Fruit fly (Drosophila melanogaster) whole organism, embryonic: ENCODE results near the gene dpr4.

Source experiments
- Aef1 ChIP-seq: fragments of 200-800 bp; sonication (Bioruptor generic); IDR thresholded peaks from 3 replicates; pipeline ENCODE4 v1.3.6; 2022; ENCODE audit warnings: missing biosample characterization, missing genetic modification characterization
- Asciz ChIP-seq: fragments of 200-800 bp; sonication (Bioruptor generic); optimal IDR thresholded peaks from 2 replicates; lab custom pipeline; 2017; ENCODE audit warnings: missing biosample characterization, mild to moderate bottlenecking, missing genetic modification characterization, missing genetic modification reagents
- B-H1 ChIP-seq: fragments of 200-800 bp; sonication (Bioruptor generic); IDR thresholded peaks from 3 replicates; pipeline ENCODE4 v1.3.6; 2022; ENCODE audit warnings: missing biosample characterization, missing genetic modification characterization
- CG12104 ChIP-seq: fragments of 200-800 bp; sonication (Bioruptor generic); optimal IDR thresholded peaks from 3 replicates; lab custom pipeline; 2016; ENCODE audit warnings: missing biosample characterization, missing genetic modification characterization
- CG12236 ChIP-seq: fragments of 200-800 bp; sonication (Bioruptor generic); optimal IDR thresholded peaks from 2 replicates; lab custom pipeline; 2016; ENCODE audit warnings: missing biosample characterization, missing genetic modification characterization
- CG14014 ChIP-seq: fragments of 200-800 bp; sonication (Bioruptor generic); IDR thresholded peaks from 2 replicates; pipeline ENCODE4 v1.3.6; 2022; ENCODE audit warnings: missing biosample characterization, missing genetic modification characterization
- CG14860 ChIP-seq: fragments of 200-800 bp; sonication (Bioruptor generic); IDR thresholded peaks from 3 replicates; pipeline ENCODE4 v1.3.6; 2022; ENCODE audit warnings: missing biosample characterization, missing genetic modification characterization; ENCODE audit not compliant: partially characterized antibody
- CG15073 ChIP-seq: fragments of 200-800 bp; sonication (Bioruptor generic); optimal IDR thresholded peaks from 2 replicates; lab custom pipeline; 2016; ENCODE audit warnings: missing biosample characterization, missing genetic modification characterization
- CG1529 ChIP-seq: fragments of 200-800 bp; sonication (Bioruptor generic); optimal IDR thresholded peaks from 3 replicates; lab custom pipeline; 2018; ENCODE audit warnings: missing biosample characterization, missing genetic modification characterization
- CG1647 ChIP-seq: fragments of 200-800 bp; sonication (Bioruptor generic); optimal IDR thresholded peaks from 3 replicates; lab custom pipeline; 2016; ENCODE audit warnings: missing biosample characterization, missing genetic modification characterization
- CG17829 ChIP-seq: fragments of 200-800 bp; optimal IDR thresholded peaks from 2 replicates; lab custom pipeline; 2019; ENCODE audit warnings: missing biosample characterization, mild to moderate bottlenecking, missing genetic modification characterization, moderate library complexity
- CG18262 ChIP-seq: fragments of 200-800 bp; optimal IDR thresholded peaks from 3 replicates; lab custom pipeline; 2019; ENCODE audit warnings: missing biosample characterization, mild to moderate bottlenecking, missing genetic modification characterization, moderate library complexity
- CG18764 ChIP-seq: fragments of 200-800 bp; sonication (Bioruptor generic); optimal IDR thresholded peaks from 3 replicates; lab custom pipeline; 2016; ENCODE audit warnings: missing biosample characterization, missing genetic modification characterization
- CG2712 ChIP-seq: fragments of 200-800 bp; optimal IDR thresholded peaks from 3 replicates; lab custom pipeline; 2019; ENCODE audit warnings: missing biosample characterization, mild to moderate bottlenecking, missing genetic modification characterization, moderate library complexity
- CG31224 ChIP-seq: fragments of 200-800 bp; sonication (Bioruptor generic); IDR thresholded peaks from 2 replicates; pipeline ENCODE4 v1.3.6; 2022; ENCODE audit warnings: missing biosample characterization, missing genetic modification characterization
- CG4617 ChIP-seq: fragments of 200-800 bp; sonication (Bioruptor generic); optimal IDR thresholded peaks from 3 replicates; lab custom pipeline; 2016; ENCODE audit warnings: missing biosample characterization, missing genetic modification characterization, borderline replicate concordance
- CG6765 ChIP-seq: fragments of 200-800 bp; sonication (Bioruptor generic); optimal IDR thresholded peaks from 3 replicates; lab custom pipeline; 2017; ENCODE audit warnings: missing biosample characterization, mild to moderate bottlenecking, missing genetic modification characterization
- CG6813 ChIP-seq: fragments of 200-800 bp; sonication (Bioruptor generic); optimal IDR thresholded peaks from 2 replicates; lab custom pipeline; 2017; ENCODE audit warnings: missing biosample characterization, missing genetic modification characterization, mild to moderate bottlenecking, moderate library complexity, missing genetic modification reagents
- CG7372 ChIP-seq: fragments of 200-800 bp; sonication (Bioruptor generic); IDR thresholded peaks from 2 replicates; pipeline ENCODE4 v1.3.6; 2022; ENCODE audit warnings: missing biosample characterization, missing genetic modification characterization
- CG7556 ChIP-seq: fragments of 200-800 bp; sonication (Bioruptor generic); optimal IDR thresholded peaks from 2 replicates; lab custom pipeline; 2017; ENCODE audit warnings: missing biosample characterization, mild to moderate bottlenecking, missing genetic modification characterization
- CG8290 ChIP-seq, 3 experiments: fragments of 200-800 bp; sonication (Bioruptor generic); optimal IDR thresholded peaks; 2 replicates each; lab custom pipeline; 2016 to 2019; ENCODE audit warnings: missing biosample characterization in 3 of 3, missing genetic modification characterization in 3 of 3, mild to moderate bottlenecking in 2 of 3, moderate library complexity in 1 of 3
- CG8359 ChIP-seq: fragments of 200-800 bp; sonication (Bioruptor generic); optimal IDR thresholded peaks from 2 replicates; lab custom pipeline; 2017; ENCODE audit warnings: missing biosample characterization, mild to moderate bottlenecking, missing genetic modification characterization, borderline replicate concordance
- CG8388 ChIP-seq: fragments of 200-800 bp; sonication (Bioruptor generic); optimal IDR thresholded peaks from 2 replicates; lab custom pipeline; 2019; ENCODE audit warnings: missing biosample characterization, mild to moderate bottlenecking, missing genetic modification characterization, moderate library complexity
- CG8478 ChIP-seq: fragments of >200 bp; optimal IDR thresholded peaks from 2 replicates; lab custom pipeline; 2018
- CG8944 ChIP-seq: fragments of 200-800 bp; sonication (Bioruptor generic); optimal IDR thresholded peaks from 3 replicates; lab custom pipeline; 2016; ENCODE audit warnings: missing biosample characterization, missing genetic modification characterization
- CG9797 ChIP-seq: fragments of 200-800 bp; sonication (Bioruptor generic); optimal IDR thresholded peaks from 3 replicates; lab custom pipeline; 2018; ENCODE audit warnings: missing biosample characterization, mild to moderate bottlenecking, missing genetic modification characterization
- CHES-1-like ChIP-seq: fragments of 200-800 bp; sonication (Bioruptor generic); optimal IDR thresholded peaks from 2 replicates; lab custom pipeline; 2016; ENCODE audit warnings: missing biosample characterization, missing genetic modification characterization
- Dbx ChIP-seq: fragments of 200-800 bp; sonication (Bioruptor generic); IDR thresholded peaks from 3 replicates; pipeline ENCODE4 v1.3.6; 2022; ENCODE audit warnings: missing biosample characterization, missing genetic modification characterization
- HLH54F ChIP-seq: fragments of 200-800 bp; sonication (Bioruptor generic); optimal IDR thresholded peaks from 3 replicates; lab custom pipeline; 2016; ENCODE audit warnings: missing biosample characterization, missing genetic modification characterization
- HmgZ ChIP-seq: fragments of 200-800 bp; sonication (Bioruptor generic); optimal IDR thresholded peaks from 2 replicates; lab custom pipeline; 2018; ENCODE audit warnings: missing biosample characterization, mild to moderate bottlenecking, missing genetic modification characterization
- Mrtf ChIP-seq: fragments of 200-800 bp; sonication (Bioruptor generic); IDR thresholded peaks from 3 replicates; pipeline ENCODE4 v1.3.6; 2022; ENCODE audit warnings: missing biosample characterization, missing genetic modification characterization
- Nf-YB ChIP-seq: fragments of 200-800 bp; sonication (Bioruptor generic); optimal IDR thresholded peaks from 3 replicates; lab custom pipeline; 2019; ENCODE audit warnings: missing biosample characterization, mild to moderate bottlenecking, missing genetic modification characterization, moderate library complexity
- abd-A ChIP-seq: fragments of 200-800 bp; sonication (Bioruptor generic); optimal IDR thresholded peaks from 3 replicates; lab custom pipeline; 2019; ENCODE audit warnings: missing biosample characterization, mild to moderate bottlenecking, missing genetic modification characterization, moderate library complexity
- aop ChIP-seq: fragments of 200-800 bp; sonication (Bioruptor generic); IDR thresholded peaks from 2 replicates; pipeline ENCODE4 v1.3.6; 2022; ENCODE audit warnings: missing biosample characterization, missing genetic modification characterization
- ap ChIP-seq: fragments of 200-800 bp; sonication (Bioruptor generic); IDR thresholded peaks from 2 replicates; pipeline ENCODE4 v1.3.6; 2022; ENCODE audit warnings: missing biosample characterization, missing genetic modification characterization
- bab2 ChIP-seq: fragments of 200-800 bp; sonication (Bioruptor generic); optimal IDR thresholded peaks from 2 replicates; lab custom pipeline; 2016; ENCODE audit warnings: missing biosample characterization, missing genetic modification characterization
- ci ChIP-seq: fragments of 200-800 bp; sonication (Bioruptor generic); IDR thresholded peaks from 3 replicates; pipeline ENCODE4 v1.3.6; 2022; ENCODE audit warnings: missing biosample characterization, missing genetic modification characterization
- croc ChIP-seq: fragments of 200-800 bp; sonication (Bioruptor generic); conservative IDR thresholded peaks from 3 replicates; pipeline ENCODE4 v1.3.6; 2022; ENCODE audit warnings: missing biosample characterization, missing genetic modification characterization
- dmrt99B ChIP-seq: fragments of 200-800 bp; sonication (Bioruptor generic); optimal IDR thresholded peaks from 2 replicates; lab custom pipeline; 2018; ENCODE audit warnings: missing biosample characterization, mild to moderate bottlenecking, missing genetic modification characterization, moderate library complexity
- her ChIP-seq: fragments of 200-800 bp; sonication (Bioruptor generic); optimal IDR thresholded peaks from 2 replicates; lab custom pipeline; 2016; ENCODE audit warnings: missing biosample characterization, missing genetic modification characterization
- hth ChIP-seq: fragments of >200 bp; optimal IDR thresholded peaks from 2 replicates; lab custom pipeline; 2017; ENCODE audit warnings: inconsistent platforms
- inv ChIP-seq: fragments of 200-800 bp; sonication (Bioruptor generic); IDR thresholded peaks from 2 replicates; pipeline ENCODE4 v1.3.6; 2022; ENCODE audit warnings: missing biosample characterization, missing genetic modification characterization; ENCODE audit not compliant: partially characterized antibody
- oc ChIP-seq: fragments of 200-800 bp; sonication (Bioruptor generic); optimal IDR thresholded peaks from 2 replicates; lab custom pipeline; 2018; ENCODE audit warnings: missing biosample characterization, mild to moderate bottlenecking, missing genetic modification characterization, moderate library complexity
- pb ChIP-seq: fragments of 200-800 bp; sonication (Bioruptor generic); optimal IDR thresholded peaks from 3 replicates; lab custom pipeline; 2016; ENCODE audit warnings: missing biosample characterization, missing genetic modification characterization
- pfk ChIP-seq: fragments of 200-800 bp; sonication (Bioruptor generic); optimal IDR thresholded peaks from 2 replicates; lab custom pipeline; 2018; ENCODE audit warnings: missing biosample characterization, mild to moderate bottlenecking, missing genetic modification characterization, moderate library complexity
- ranshi ChIP-seq: fragments of 200-800 bp; sonication (Bioruptor generic); IDR thresholded peaks from 2 replicates; pipeline ENCODE4 v1.3.6; 2022; ENCODE audit warnings: missing biosample characterization, missing genetic modification characterization
- row ChIP-seq: fragments of 200-800 bp; sonication (Bioruptor generic); IDR thresholded peaks from 3 replicates; pipeline ENCODE4 v1.3.6; 2022; ENCODE audit warnings: missing biosample characterization, missing genetic modification characterization
- sim ChIP-seq: fragments of 200-800 bp; sonication (Bioruptor generic); IDR thresholded peaks from 2 replicates; pipeline ENCODE4 v1.3.6; 2022; ENCODE audit warnings: missing biosample characterization, missing genetic modification characterization
- slbo ChIP-seq: fragments of 200-800 bp; sonication (Bioruptor generic); IDR thresholded peaks from 2 replicates; pipeline ENCODE4 v1.3.6; 2022; ENCODE audit warnings: missing biosample characterization, missing genetic modification characterization
- stc ChIP-seq: fragments of 200-800 bp; sonication (Bioruptor generic); IDR thresholded peaks from 2 replicates; pipeline ENCODE4 v1.3.6; 2022; ENCODE audit warnings: missing biosample characterization, missing genetic modification characterization
- zen ChIP-seq: fragments of 200-800 bp; sonication (Bioruptor generic); optimal IDR thresholded peaks from 3 replicates; lab custom pipeline; 2018; ENCODE audit warnings: missing biosample characterization, mild to moderate bottlenecking, missing genetic modification characterization, moderate library complexity

dpr4 gene

DNA sequence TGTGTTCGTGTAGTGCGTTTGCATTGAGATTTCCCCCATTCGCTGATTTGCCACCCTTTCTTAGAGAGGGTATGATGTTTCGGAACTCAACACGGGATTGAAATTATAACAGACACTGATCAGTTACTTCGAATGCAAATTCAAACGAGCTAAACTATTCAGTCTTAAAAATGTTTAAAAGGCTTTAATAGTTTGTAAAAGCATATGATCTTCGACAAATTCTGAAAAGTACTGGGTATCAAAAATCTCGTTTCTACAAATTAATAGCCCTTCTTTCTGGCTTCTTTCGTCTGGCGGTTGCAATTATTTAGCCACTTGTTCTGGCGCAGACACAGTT, 39.5 kb upstream of the dpr4 start (continued):
- TF ChIP-seq CG2712 (tag; lab: Kevin White, UChicago) = peak; percentile 79
- no peak for TF ChIP-seq CG9797 (GFP tag; lab: Kevin White, UChicago)
- TF ChIP-seq Dbx (GFP tag; lab: Robert Waterston, UW) = 0 out of 3 replicates have a peak, but pooled peaks have one; percentile 29
- no peak for TF ChIP-seq HmgZ
- TF ChIP-seq ranshi (GFP tag; lab: Robert Waterston, UW) = peak; percentile 72
- no peak for TF ChIP-seq abd-A (tag; lab: Kevin White, UChicago)
- TF ChIP-seq row = peak; percentile 85
- TF ChIP-seq pfk = no peak
- no peak for TF ChIP-seq CG8290 (GFP tag; optimal IDR thresholded peaks at IDR 0.05; lab: Kevin White, UChicago)
- no peak for TF ChIP-seq CG8290 (tag; optimal IDR thresholded peaks at IDR 0.05; lab: Kevin White, UChicago)
- TF ChIP-seq CG6765 (GFP tag; lab: Kevin White, UChicago) = peak; percentile 11
- peak; percentile 67 for TF ChIP-seq CG17829 (tag; lab: Kevin White, UChicago)
- peak; percentile 63 for TF ChIP-seq CG8944 (GFP tag; lab: Kevin White, UChicago)
- peak; percentile 71 for TF ChIP-seq CG8388 (GFP tag; lab: Kevin White, UChicago)
- peak; percentile 5 for TF ChIP-seq zen (tag; lab: Kevin White, UChicago)
- peak; percentile 6 for TF ChIP-seq CG1647
- no peak for TF ChIP-seq hth (lab: Kevin White, UChicago)
- no peak for TF ChIP-seq CG4617 (GFP tag; lab: Kevin White, UChicago)
- no peak for TF ChIP-seq CG1529 (GFP tag; lab: Kevin White, UChicago)
- peak; percentile 23 for TF ChIP-seq CG18764 (GFP tag; lab: Kevin White, UChicago)
- peak; percentile 58 for TF ChIP-seq CG12236 (GFP tag; lab: Kevin White, UChicago)
- peak; percentile 54 for TF ChIP-seq CG31224 (GFP tag; lab: Robert Waterston, UW)
- TF ChIP-seq CG7372 = 0 out of 2 replicates have a peak, but pooled peaks have one; percentile 36
- peak; percentile 87 for TF ChIP-seq stc (GFP tag; lab: Robert Waterston, UW)
- TF ChIP-seq sim (GFP tag; lab: Robert Waterston, UW) = 0 out of 2 replicates have a peak, but pooled peaks have one; percentile 29
- peak; percentile 19 for TF ChIP-seq HLH54F (GFP tag; lab: Kevin White, UChicago)
- TF ChIP-seq Asciz = peak; percentile 63
- TF ChIP-seq croc (GFP tag; lab: Robert Waterston, UW) = no peak
- TF ChIP-seq slbo (GFP tag; lab: Robert Waterston, UW) = peak; percentile 58
- peak; percentile 21; the same call in 1 of the 3 replicates for TF ChIP-seq B-H1 (GFP tag; lab: Robert Waterston, UW)
- peak; percentile 55 for TF ChIP-seq pb (GFP tag; lab: Kevin White, UChicago)
- TF ChIP-seq her (GFP tag; lab: Kevin White, UChicago) = peak; percentile 58
- no peak for TF ChIP-seq CG8359 (GFP tag; lab: Kevin White, UChicago)
- 0 out of 3 replicates have a peak, but pooled peaks have one; percentile 46 for TF ChIP-seq Mrtf (GFP tag; lab: Robert Waterston, UW)
- TF ChIP-seq CG15073 = no peak
- peak; percentile 91 for TF ChIP-seq ci (GFP tag; lab: Robert Waterston, UW)
- TF ChIP-seq ap = peak; percentile 70
- TF ChIP-seq CHES-1-like (GFP tag; lab: Kevin White, UChicago) = peak; percentile 24
- peak; percentile 49 for TF ChIP-seq bab2 (GFP tag; lab: Kevin White, UChicago)
- peak; percentile 66 for TF ChIP-seq CG18262 (tag; lab: Kevin White, UChicago)
- no peak for TF ChIP-seq inv (GFP tag; lab: Robert Waterston, UW)
- TF ChIP-seq CG12104 (GFP tag; lab: Kevin White, UChicago) = peak; percentile 29
- TF ChIP-seq dmrt99B (tag; lab: Kevin White, UChicago) = no peak
- no peak for TF ChIP-seq CG8478 (lab: Kevin White, UChicago)
- TF ChIP-seq Nf-YB (GFP tag; lab: Kevin White, UChicago) = peak; percentile 12
- peak; percentile 7 for TF ChIP-seq CG6813 (GFP tag; lab: Kevin White, UChicago)
- no peak for TF ChIP-seq CG14860 (GFP tag; lab: Robert Waterston, UW)
- peak; percentile 75 for TF ChIP-seq oc (tag; lab: Kevin White, UChicago)
- TF ChIP-seq CG14014 (GFP tag; lab: Robert Waterston, UW) = peak; percentile 69
- no peak for TF ChIP-seq aop (GFP tag; lab: Robert Waterston, UW)
- peak; percentile 64; the same call in 2 of the 3 replicates for TF ChIP-seq Aef1 (GFP tag; lab: Robert Waterston, UW)
- peak; percentile 57 for TF ChIP-seq CG7556 (GFP tag; lab: Kevin White, UChicago)
